Fruit fly (Drosophila melanogaster) whole organism, pupa: Measurements from ENCODE around the gene 5PtaseI.

Source experiments
- CG10348 ChIP-seq: fragments of 200-800 bp; sonication (Bioruptor generic); IDR thresholded peaks from 2 replicates; pipeline ENCODE4 v1.3.6; 2022; ENCODE audit warnings: missing biosample characterization, missing genetic modification characterization
- CG12605 ChIP-seq: fragments of 200-800 bp; sonication (Bioruptor generic); IDR thresholded peaks from 2 replicates; pipeline ENCODE4 v1.3.6; 2022; ENCODE audit warnings: missing biosample characterization, missing genetic modification characterization
- CG13204 ChIP-seq: fragments of 200-800 bp; sonication (Bioruptor generic); optimal IDR thresholded peaks from 2 replicates; lab custom pipeline; 2018; ENCODE audit warnings: missing biosample characterization, mild to moderate bottlenecking, missing genetic modification characterization, moderate library complexity
- CG14655 ChIP-seq: fragments of 200-800 bp; sonication (Bioruptor generic); optimal IDR thresholded peaks from 3 replicates; lab custom pipeline; 2017; ENCODE audit warnings: mild to moderate bottlenecking, missing biosample characterization, missing genetic modification reagents, missing genetic modification characterization
- CG15710 ChIP-seq: fragments of 200-800 bp; sonication (Bioruptor generic); optimal IDR thresholded peaks from 2 replicates; lab custom pipeline; 2018; ENCODE audit warnings: missing biosample characterization, mild to moderate bottlenecking, missing genetic modification characterization, moderate library complexity
- CG17806 ChIP-seq: fragments of 200-800 bp; sonication (Bioruptor generic); optimal IDR thresholded peaks from 2 replicates; lab custom pipeline; 2018; ENCODE audit warnings: missing biosample characterization, mild to moderate bottlenecking, missing genetic modification characterization, moderate library complexity
- CG32121 ChIP-seq: fragments of 200-800 bp; sonication (Bioruptor generic); IDR thresholded peaks from 2 replicates; pipeline ENCODE4 v1.3.6; 2022; ENCODE audit warnings: missing biosample characterization, missing genetic modification characterization
- CG34367 ChIP-seq: fragments of 200-800 bp; sonication (Bioruptor generic); optimal IDR thresholded peaks from 2 replicates; lab custom pipeline; 2018; ENCODE audit warnings: missing biosample characterization, mild to moderate bottlenecking, missing genetic modification characterization
- CG4496 ChIP-seq: fragments of 200-800 bp; sonication (Bioruptor generic); IDR thresholded peaks from 3 replicates; pipeline ENCODE4 v1.3.6; 2022; ENCODE audit warnings: missing biosample characterization, missing genetic modification characterization
- CG8159 ChIP-seq: fragments of 200-800 bp; sonication (Bioruptor generic); optimal IDR thresholded peaks from 3 replicates; lab custom pipeline; 2018; ENCODE audit warnings: missing biosample characterization, mild to moderate bottlenecking, missing genetic modification characterization, moderate library complexity
- CG8301 ChIP-seq: fragments of 200-800 bp; sonication (Bioruptor generic); optimal IDR thresholded peaks from 2 replicates; lab custom pipeline; 2018; ENCODE audit warnings: missing biosample characterization, mild to moderate bottlenecking, missing genetic modification characterization
- CG9948 ChIP-seq: fragments of 200-800 bp; sonication (Bioruptor generic); optimal IDR thresholded peaks from 2 replicates; lab custom pipeline; 2018; ENCODE audit warnings: missing biosample characterization, mild to moderate bottlenecking, missing genetic modification characterization, moderate library complexity
- D1 ChIP-seq: fragments of 200-800 bp; sonication (Bioruptor generic); optimal IDR thresholded peaks from 2 replicates; lab custom pipeline; 2018; ENCODE audit warnings: missing biosample characterization, mild to moderate bottlenecking, missing genetic modification characterization, moderate library complexity
- EcR ChIP-seq: fragments of 200-800 bp; sonication (Bioruptor generic); optimal IDR thresholded peaks from 3 replicates; lab custom pipeline; 2019; ENCODE audit warnings: missing biosample characterization, missing genetic modification characterization, mild to moderate bottlenecking, moderate library complexity, missing genetic modification reagents
- Ets98B ChIP-seq: fragments of 200-800 bp; sonication (Bioruptor generic); IDR thresholded peaks from 2 replicates; pipeline ENCODE4 v1.3.6; 2022; ENCODE audit warnings: missing biosample characterization, missing genetic modification characterization
- Pif1A ChIP-seq: fragments of 200-800 bp; sonication (Bioruptor generic); optimal IDR thresholded peaks from 3 replicates; lab custom pipeline; 2016; ENCODE audit warnings: missing biosample characterization, missing genetic modification characterization
- Pif1B ChIP-seq: fragments of 200-800 bp; sonication (Bioruptor generic); optimal IDR thresholded peaks from 3 replicates; lab custom pipeline; 2016; ENCODE audit warnings: missing biosample characterization, missing genetic modification characterization
- Snoo ChIP-seq: fragments of 200-800 bp; sonication (Bioruptor generic); optimal IDR thresholded peaks from 3 replicates; lab custom pipeline; 2017; ENCODE audit warnings: missing biosample characterization, mild to moderate bottlenecking, missing genetic modification characterization, inconsistent platforms
- fd96Ca ChIP-seq: fragments of 200-800 bp; sonication (Bioruptor generic); IDR thresholded peaks from 3 replicates; pipeline ENCODE4 v1.3.6; 2022; ENCODE audit warnings: missing biosample characterization, missing genetic modification characterization
- gl ChIP-seq: fragments of 200-800 bp; sonication (Bioruptor generic); optimal IDR thresholded peaks from 2 replicates; lab custom pipeline; 2018; ENCODE audit warnings: missing biosample characterization, mild to moderate bottlenecking, missing genetic modification characterization
- rn ChIP-seq: fragments of 200-800 bp; sonication (Bioruptor generic); IDR thresholded peaks from 2 replicates; pipeline ENCODE4 v1.3.6; 2022; ENCODE audit warnings: missing biosample characterization, missing genetic modification characterization

Gene 5PtaseI

dm6 chr3R:25069569-25069968 is 24.6 kb upstream of the 5PtaseI start, which contains the start of the genes Stt3B and CG11839:
TSS of gene Stt3B (minus strand) at chr3R:25069637.
TSS of gene CG11839 (plus strand) at chr3R:25069927.
- TF ChIP-seq Snoo (tag; lab: Kevin White, UChicago) (peak; percentile 21), fd96Ca (no peak), CG15710 (tag; lab: Kevin White, UChicago) (peak; percentile 53), gl (no peak), CG17806 (tag; lab: Kevin White, UChicago) (peak; percentile 28), CG32121 (peak; percentile 42; the same call in 1 of the 2 replicates)
- TF ChIP-seq, all 21 proteins: peak for 4

dm6 chr3R:25066856-25067255 is 21.9 kb upstream of the 5PtaseI start:
- no peak for TF ChIP-seq CG17806 (tag; lab: Kevin White, UChicago)
- no peak for TF ChIP-seq CG13204
- no peak for TF ChIP-seq CG8159 (tag; lab: Kevin White, UChicago)
- no peak for TF ChIP-seq CG4496 (GFP tag; lab: Robert Waterston, UW)
- TF ChIP-seq D1: no peak
- TF ChIP-seq Pif1B (GFP tag; lab: Kevin White, UChicago): no peak
- no peak for TF ChIP-seq CG8301
- no peak for TF ChIP-seq CG12605 (GFP tag; lab: Robert Waterston, UW)
- no peak for TF ChIP-seq fd96Ca
- TF ChIP-seq Ets98B: no peak
- TF ChIP-seq CG14655: no peak
- no peak for TF ChIP-seq rn (GFP tag; lab: Robert Waterston, UW)
- TF ChIP-seq CG34367: no peak
- TF ChIP-seq EcR (GFP tag; lab: Kevin White, UChicago): no peak
- TF ChIP-seq Snoo (tag; lab: Kevin White, UChicago): no peak
- TF ChIP-seq CG10348 (GFP tag; lab: Robert Waterston, UW): no peak
- no peak for TF ChIP-seq gl
- TF ChIP-seq CG9948 (tag; lab: Kevin White, UChicago): no peak
- no peak for TF ChIP-seq Pif1A (GFP tag; lab: Kevin White, UChicago)
- TF ChIP-seq, all 21 proteins: peak for 0

- TF ChIP-seq CG8159 (tag; lab: Kevin White, UChicago) (no peak), CG34367 (no peak), CG17806 (tag; lab: Kevin White, UChicago) (no peak)
These were observed 20.2 kb upstream of the 5PtaseI start, which contains the start of the genes veli and PQBP1 for dm6 chr3R:25064907-25065841. TSS of gene veli (minus strand) at chr3R:25065591. TSS of gene PQBP1 (plus strand) at chr3R:25065791.

dm6 chr3R:25060462-25060861 is 15.5 kb upstream of the 5PtaseI start:
- TF ChIP-seq CG14655 (no peak), Pif1A (GFP tag; lab: Kevin White, UChicago) (no peak), CG15710 (tag; lab: Kevin White, UChicago) (no peak), CG8301 (no peak), CG13204 (no peak), Pif1B (GFP tag; lab: Kevin White, UChicago) (no peak), rn (GFP tag; lab: Robert Waterston, UW) (no peak), EcR (GFP tag; lab: Kevin White, UChicago) (no peak), fd96Ca (no peak), CG8159 (tag; lab: Kevin White, UChicago) (no peak), Snoo (tag; lab: Kevin White, UChicago) (no peak), Ets98B (no peak), CG9948 (tag; lab: Kevin White, UChicago) (no peak), CG17806 (tag; lab: Kevin White, UChicago) (no peak), CG10348 (GFP tag; lab: Robert Waterston, UW) (no peak), gl (no peak)

- TF ChIP-seq Pif1A (GFP tag; lab: Kevin White, UChicago) (no peak), fd96Ca (no peak), EcR (GFP tag; lab: Kevin White, UChicago) (no peak), CG34367 (no peak), rn (GFP tag; lab: Robert Waterston, UW) (no peak), CG32121 (no peak), Snoo (tag; lab: Kevin White, UChicago) (no peak), CG9948 (tag; lab: Kevin White, UChicago) (no peak), gl (no peak), CG4496 (GFP tag; lab: Robert Waterston, UW) (no peak)
These were observed 11.7 kb upstream of the 5PtaseI start for dm6 chr3R:25056488-25057157.

- no peak for TF ChIP-seq CG9948 (tag; lab: Kevin White, UChicago)
- no peak for TF ChIP-seq D1
- no peak for TF ChIP-seq CG8301
- TF ChIP-seq Pif1A (GFP tag; lab: Kevin White, UChicago): no peak
- TF ChIP-seq rn (GFP tag; lab: Robert Waterston, UW): no peak
- TF ChIP-seq CG12605 (GFP tag; lab: Robert Waterston, UW): no peak
- TF ChIP-seq CG34367: no peak
- no peak for TF ChIP-seq CG14655
- TF ChIP-seq CG10348 (GFP tag; lab: Robert Waterston, UW): no peak
- no peak for TF ChIP-seq gl
These were observed 11.1 kb upstream of the 5PtaseI start, which contains the start of the genes CG31111 and stac for dm6 chr3R:25056016-25056415. TSS of gene CG31111 (minus strand) at chr3R:25056177. TSS of gene stac (plus strand) at chr3R:25056286.
